Worm (Caenorhabditis elegans) whole organism, L2 larva: ENCODE results near the gene B0348.10.

Experiments used
- aly-2 ChIP-seq: fragments of 150-350 bp; optimal IDR thresholded peaks from 2 replicates; lab custom pipeline; 2014; ENCODE audit warnings: missing biosample characterization, missing genetic modification characterization
- ama-1 ChIP-seq: fragments of 150-350 bp; optimal IDR thresholded peaks from 2 replicates; lab custom pipeline; 2018; ENCODE audit warnings: inconsistent platforms
- ceh-82 ChIP-seq: fragments of 150-350 bp; optimal IDR thresholded peaks from 2 replicates; lab custom pipeline; 2014; ENCODE audit warnings: missing biosample characterization, missing genetic modification characterization
- egl-27 ChIP-seq: sonication (generic microtip); optimal IDR thresholded peaks from 3 replicates; lab custom pipeline; 2017; ENCODE audit warnings: missing biosample characterization, missing genetic modification reagents, missing genetic modification characterization
- nhr-11 ChIP-seq: fragments of 150-350 bp; optimal IDR thresholded peaks from 2 replicates; lab custom pipeline; 2014; ENCODE audit warnings: missing biosample characterization, missing genetic modification characterization
- nhr-12 ChIP-seq: fragments of 150-350 bp; optimal IDR thresholded peaks from 2 replicates; lab custom pipeline; 2014; ENCODE audit warnings: missing biosample characterization, missing genetic modification characterization
- nhr-129 ChIP-seq: fragments of 150-350 bp; optimal IDR thresholded peaks from 2 replicates; lab custom pipeline; 2014; ENCODE audit warnings: missing biosample characterization, missing genetic modification characterization
- nhr-23 ChIP-seq: fragments of 150-350 bp; optimal IDR thresholded peaks from 2 replicates; lab custom pipeline; 2014; ENCODE audit warnings: missing biosample characterization, missing genetic modification reagents, missing genetic modification characterization
- nhr-25 ChIP-seq: fragments of 150-350 bp; sonication (generic microtip); optimal IDR thresholded peaks from 3 replicates; lab custom pipeline; 2014; ENCODE audit warnings: missing biosample characterization, missing genetic modification characterization
- peb-1 ChIP-seq: fragments of 150-350 bp; optimal IDR thresholded peaks from 2 replicates; lab custom pipeline; 2014; ENCODE audit warnings: missing biosample characterization, missing genetic modification characterization
- snpc-4 ChIP-seq: fragments of 150-350 bp; optimal IDR thresholded peaks from 2 replicates; lab custom pipeline; 2014; ENCODE audit warnings: missing biosample characterization, missing genetic modification characterization
- zag-1 ChIP-seq: fragments of 150-350 bp; optimal IDR thresholded peaks from 2 replicates; lab custom pipeline; 2014; ENCODE audit warnings: missing biosample characterization, missing genetic modification characterization
- ztf-4 ChIP-seq: fragments of 150-350 bp; optimal IDR thresholded peaks from 2 replicates; lab custom pipeline; 2014; ENCODE audit warnings: missing biosample characterization, missing genetic modification characterization

- TF ChIP-seq zag-1 (tag; lab: Kevin White, UChicago) (no peak), egl-27 (tag; lab: Kevin White, UChicago) (no peak), aly-2 (tag; lab: Kevin White, UChicago) (no peak), nhr-11 (tag; lab: Kevin White, UChicago) (no peak), ztf-4 (tag; lab: Kevin White, UChicago) (no peak), nhr-23 (tag; lab: Kevin White, UChicago) (no peak), ceh-82 (tag; lab: Kevin White, UChicago) (no peak), nhr-12 (tag; lab: Kevin White, UChicago) (no peak), nhr-129 (no peak), ama-1 (lab: Kevin White, UChicago) (no peak), nhr-25 (tag; lab: Kevin White, UChicago) (no peak), snpc-4 (tag; lab: Kevin White, UChicago) (no peak), peb-1 (tag; lab: Kevin White, UChicago) (no peak)
Observed at ce11 chrV:47799-48198, 39.3 kb upstream of the B0348.10 start.
